Worm (Caenorhabditis elegans) whole organism, L3 larva: Measurements from ENCODE around the gene ZK829.9.

ENCODE experiments used
- R02D3.7 ChIP-seq: fragments of 150-350 bp; optimal IDR thresholded peaks from 2 replicates; lab custom pipeline; 2014; ENCODE audit warnings: missing biosample characterization, missing genetic modification characterization
- ZK546.5 ChIP-seq: sonication (generic microtip); optimal IDR thresholded peaks from 2 replicates; lab custom pipeline; 2017; ENCODE audit warnings: missing biosample characterization, missing genetic modification characterization
- aly-2 ChIP-seq: fragments of 150-350 bp; optimal IDR thresholded peaks from 2 replicates; lab custom pipeline; 2014; ENCODE audit warnings: missing biosample characterization, missing genetic modification characterization
- ama-1 ChIP-seq: fragments of 150-350 bp; optimal IDR thresholded peaks from 2 replicates; lab custom pipeline; 2018
- ceh-16 ChIP-seq: sonication (generic microtip); optimal IDR thresholded peaks from 2 replicates; lab custom pipeline; 2017; ENCODE audit warnings: missing biosample characterization, missing genetic modification characterization
- ceh-28 ChIP-seq: fragments of 150-350 bp; optimal IDR thresholded peaks from 2 replicates; lab custom pipeline; 2014; ENCODE audit warnings: missing biosample characterization, missing genetic modification reagents, missing genetic modification characterization
- ceh-82 ChIP-seq: fragments of 150-350 bp; optimal IDR thresholded peaks from 2 replicates; lab custom pipeline; 2014; ENCODE audit warnings: missing biosample characterization, missing genetic modification characterization
- ceh-9 ChIP-seq: sonication (generic microtip); optimal IDR thresholded peaks from 2 replicates; lab custom pipeline; 2018; ENCODE audit warnings: missing biosample characterization, missing genetic modification characterization
- daf-12 ChIP-seq: fragments of 150-350 bp; optimal IDR thresholded peaks from 2 replicates; lab custom pipeline; 2014; ENCODE audit warnings: missing biosample characterization, missing genetic modification reagents, missing genetic modification characterization
- egl-27 ChIP-seq: sonication (generic microtip); optimal IDR thresholded peaks from 4 replicates; lab custom pipeline; 2017; ENCODE audit warnings: missing biosample characterization, missing genetic modification reagents, missing genetic modification characterization
- egl-5 ChIP-seq: fragments of 150-350 bp; optimal IDR thresholded peaks from 2 replicates; lab custom pipeline; 2017; ENCODE audit warnings: missing biosample characterization, missing genetic modification reagents, missing genetic modification characterization, inconsistent platforms
- elt-1 ChIP-seq: fragments of 150-350 bp; optimal IDR thresholded peaks from 2 replicates; lab custom pipeline; 2014; ENCODE audit warnings: missing biosample characterization, missing genetic modification characterization
- elt-2 ChIP-seq: sonication (generic microtip); optimal IDR thresholded peaks from 2 replicates; lab custom pipeline; 2016; ENCODE audit warnings: missing genetic modification reagents, mild to moderate bottlenecking, missing genetic modification characterization, missing compliant biosample characterization
- elt-3 ChIP-seq, 3 experiments: fragments of 150-350 bp in 1 of 3; sonication (generic microtip) in 2 of 3; optimal IDR thresholded peaks; 2 replicates in 2 of 3; 4 replicates in 1 of 3; lab custom pipeline; 2014 to 2017; ENCODE audit warnings: missing biosample characterization in 3 of 3, missing genetic modification characterization in 3 of 3
- eor-1 ChIP-seq, 2 experiments: fragments of 150-350 bp; optimal IDR thresholded peaks; 2 replicates each; lab custom pipeline; 2014 to 2018; ENCODE audit warnings: missing biosample characterization in 2 of 2, missing genetic modification characterization in 2 of 2
- fkh-10 ChIP-seq: sonication (generic microtip); optimal IDR thresholded peaks from 2 replicates; lab custom pipeline; 2017; ENCODE audit warnings: missing biosample characterization, missing genetic modification reagents, missing genetic modification characterization
- fkh-2 ChIP-seq: fragments of 150-350 bp; optimal IDR thresholded peaks from 2 replicates; lab custom pipeline; 2014; ENCODE audit warnings: missing biosample characterization, missing genetic modification reagents, missing genetic modification characterization
- fos-1 ChIP-seq: fragments of 150-350 bp; optimal IDR thresholded peaks from 2 replicates; lab custom pipeline; 2014; ENCODE audit warnings: missing biosample characterization, missing genetic modification characterization
- hmg-11 ChIP-seq: sonication (generic microtip); optimal IDR thresholded peaks from 2 replicates; lab custom pipeline; 2016; ENCODE audit warnings: missing genetic modification characterization, missing compliant biosample characterization
- jun-1 ChIP-seq: fragments of 150-350 bp; optimal IDR thresholded peaks from 2 replicates; lab custom pipeline; 2014; ENCODE audit warnings: missing biosample characterization, missing genetic modification reagents, missing genetic modification characterization
- lin-15B ChIP-seq: fragments of 150-350 bp; optimal IDR thresholded peaks from 2 replicates; lab custom pipeline; 2014; ENCODE audit warnings: missing biosample characterization, missing genetic modification characterization
- lin-39 ChIP-seq: fragments of 150-350 bp; optimal IDR thresholded peaks from 2 replicates; lab custom pipeline; 2018; ENCODE audit warnings: missing biosample characterization, missing genetic modification reagents, missing genetic modification characterization
- lsy-12 ChIP-seq: sonication (generic microtip); optimal IDR thresholded peaks from 2 replicates; lab custom pipeline; 2016; ENCODE audit warnings: mild to moderate bottlenecking, missing genetic modification characterization, missing compliant biosample characterization
- mdl-1 ChIP-seq: fragments of 150-350 bp; optimal IDR thresholded peaks from 2 replicates; lab custom pipeline; 2014; ENCODE audit warnings: missing biosample characterization, missing genetic modification characterization
- mml-1 ChIP-seq: fragments of 150-350 bp; sonication (generic microtip); optimal IDR thresholded peaks from 3 replicates; lab custom pipeline; 2014; ENCODE audit warnings: missing biosample characterization, missing genetic modification characterization
- nfya-1 ChIP-seq: sonication (generic microtip); optimal IDR thresholded peaks from 2 replicates; lab custom pipeline; 2017; ENCODE audit warnings: missing genetic modification characterization, mild to moderate bottlenecking, missing compliant biosample characterization, antibody characterized with exemption, moderate library complexity; ENCODE audit not compliant: insufficient read depth
- nhr-11 ChIP-seq: fragments of 150-350 bp; optimal IDR thresholded peaks from 2 replicates; lab custom pipeline; 2014; ENCODE audit warnings: missing biosample characterization, missing genetic modification characterization
- nhr-12 ChIP-seq: fragments of 150-350 bp; optimal IDR thresholded peaks from 2 replicates; lab custom pipeline; 2014; ENCODE audit warnings: missing biosample characterization, missing genetic modification characterization
- nhr-23 ChIP-seq: fragments of 150-350 bp; optimal IDR thresholded peaks from 2 replicates; lab custom pipeline; 2014; ENCODE audit warnings: missing biosample characterization, missing genetic modification reagents, missing genetic modification characterization
- nhr-237 ChIP-seq: fragments of 150-350 bp; optimal IDR thresholded peaks from 2 replicates; lab custom pipeline; 2014; ENCODE audit warnings: missing biosample characterization, missing genetic modification characterization
- nhr-25 ChIP-seq: sonication (generic microtip); optimal IDR thresholded peaks from 2 replicates; lab custom pipeline; 2017; ENCODE audit warnings: missing biosample characterization, missing genetic modification characterization
- nhr-28 ChIP-seq: fragments of 150-350 bp; optimal IDR thresholded peaks from 2 replicates; lab custom pipeline; 2014; ENCODE audit warnings: missing biosample characterization, missing genetic modification characterization
- nhr-43 ChIP-seq: sonication (generic microtip); optimal IDR thresholded peaks from 2 replicates; lab custom pipeline; 2016; ENCODE audit warnings: mild to moderate bottlenecking, missing genetic modification characterization, missing compliant biosample characterization; ENCODE audit not compliant: poor library complexity, severe bottlenecking
- nhr-67 ChIP-seq: fragments of 150-350 bp; optimal IDR thresholded peaks from 2 replicates; lab custom pipeline; 2014; ENCODE audit warnings: missing biosample characterization, missing genetic modification characterization
- nhr-76 ChIP-seq: fragments of 150-350 bp; sonication (generic microtip); optimal IDR thresholded peaks from 5 replicates; lab custom pipeline; 2014; ENCODE audit warnings: missing biosample characterization, missing genetic modification characterization
- nhr-77 ChIP-seq: fragments of 150-350 bp; optimal IDR thresholded peaks from 2 replicates; lab custom pipeline; 2014; ENCODE audit warnings: missing biosample characterization, missing genetic modification characterization
- pha-4 ChIP-seq: fragments of 150-350 bp; optimal IDR thresholded peaks from 2 replicates; lab custom pipeline; 2014; ENCODE audit warnings: missing biosample characterization, missing genetic modification reagents, missing genetic modification characterization
- pqm-1 ChIP-seq: fragments of 150-350 bp; optimal IDR thresholded peaks from 2 replicates; lab custom pipeline; 2017; ENCODE audit warnings: missing biosample characterization, missing genetic modification characterization, inconsistent platforms
- sea-2 ChIP-seq: fragments of 150-350 bp; sonication (generic microtip); optimal IDR thresholded peaks from 4 replicates; lab custom pipeline; 2014; ENCODE audit warnings: missing biosample characterization, missing genetic modification reagents, missing genetic modification characterization
- skn-1 ChIP-seq: fragments of 150-350 bp; optimal IDR thresholded peaks from 2 replicates; lab custom pipeline; 2014; ENCODE audit warnings: missing biosample characterization, missing genetic modification characterization
- snpc-4 ChIP-seq: fragments of 150-350 bp; optimal IDR thresholded peaks from 2 replicates; lab custom pipeline; 2014; ENCODE audit warnings: missing biosample characterization, missing genetic modification characterization
- tbx-2 ChIP-seq: sonication (generic microtip); optimal IDR thresholded peaks from 2 replicates; lab custom pipeline; 2016; ENCODE audit warnings: mild to moderate bottlenecking, missing genetic modification characterization, missing compliant biosample characterization
- unc-39 ChIP-seq: sonication (generic microtip); optimal IDR thresholded peaks from 4 replicates; lab custom pipeline; 2017; ENCODE audit warnings: missing biosample characterization, missing genetic modification characterization
- unc-62 ChIP-seq: fragments of 150-350 bp; sonication (generic microtip); optimal IDR thresholded peaks from 4 replicates; lab custom pipeline; 2014; ENCODE audit warnings: missing biosample characterization, missing genetic modification reagents, missing genetic modification characterization
- zag-1 ChIP-seq: fragments of 150-350 bp; optimal IDR thresholded peaks from 2 replicates; lab custom pipeline; 2014; ENCODE audit warnings: missing biosample characterization, missing genetic modification characterization
- ztf-11 ChIP-seq: fragments of 150-350 bp; optimal IDR thresholded peaks from 2 replicates; lab custom pipeline; 2014; ENCODE audit warnings: missing biosample characterization, missing genetic modification characterization
- ztf-4 ChIP-seq: fragments of 150-350 bp; optimal IDR thresholded peaks from 2 replicates; lab custom pipeline; 2014; ENCODE audit warnings: missing biosample characterization, missing genetic modification characterization

ZK829.9 gene

ce11 chrIV:11955592-11955991 lies 14.7 kb upstream of the ZK829.9 start:
- TF ChIP-seq unc-39 (tag; lab: Kevin White, UChicago) (no peak), ama-1 (lab: Kevin White, UChicago) (peak; percentile 94), ceh-16 (no peak), fos-1 (tag; lab: Kevin White, UChicago) (peak; percentile 67), nfya-1 (tag; lab: Kevin White, UChicago) (peak; percentile 43), fkh-2 (no peak), nhr-76 (tag; lab: Kevin White, UChicago) (no peak), lsy-12 (tag; lab: Kevin White, UChicago) (peak; percentile 38), nhr-23 (tag; lab: Kevin White, UChicago) (peak; percentile 47), sea-2 (GFP tag; lab: Kevin White, UChicago) (no peak), eor-1 (tag; optimal IDR thresholded peaks at IDR 0.05; lab: Kevin White, UChicago) (no peak), ceh-82 (tag; lab: Kevin White, UChicago) (no peak), nhr-237 (no peak), zag-1 (tag; lab: Kevin White, UChicago) (no peak), skn-1 (tag; lab: Kevin White, UChicago) (no peak), ceh-9 (tag; lab: Kevin White, UChicago) (no peak), aly-2 (tag; lab: Kevin White, UChicago) (no peak), elt-2 (tag; lab: Kevin White, UChicago) (peak; percentile 98), elt-3 (tag; optimal IDR thresholded peaks at IDR 0.05; lab: Kevin White, UChicago) (no peak), lin-15B (tag; lab: Kevin White, UChicago) (no peak), ztf-4 (tag; lab: Kevin White, UChicago) (peak; percentile 34), nhr-77 (no peak), nhr-43 (tag; lab: Kevin White, UChicago) (peak; percentile 67), egl-5 (tag; lab: Kevin White, UChicago) (no peak), ceh-28 (no peak), pha-4 (tag; lab: Kevin White, UChicago) (peak; percentile 34), ztf-11 (no peak), R02D3.7 (peak; percentile 31), nhr-11 (tag; lab: Kevin White, UChicago) (no peak), mml-1 (tag; lab: Kevin White, UChicago) (no peak), jun-1 (tag; lab: Kevin White, UChicago) (peak; percentile 76), nhr-28 (tag; lab: Kevin White, UChicago) (no peak), nhr-67 (tag; lab: Kevin White, UChicago) (no peak), tbx-2 (tag; lab: Kevin White, UChicago) (no peak), ZK546.5 (no peak), elt-1 (no peak), egl-27 (tag; lab: Kevin White, UChicago) (peak; percentile 3), snpc-4 (tag; lab: Kevin White, UChicago) (no peak), fkh-10 (no peak), nhr-25 (tag; lab: Kevin White, UChicago) (peak; percentile 81), hmg-11 (tag; lab: Kevin White, UChicago) (no peak), mdl-1 (peak; percentile 24), lin-39 (tag; lab: Kevin White, UChicago) (no peak), unc-62 (GFP tag; lab: Kevin White, UChicago) (no peak), pqm-1 (tag; lab: Kevin White, UChicago) (peak; percentile 75), daf-12 (tag; lab: Kevin White, UChicago) (no peak), nhr-12 (no peak)
